Fruit fly (Drosophila melanogaster): ENCODE results near the gene Dim1.

Dim1 gene

DNA sequence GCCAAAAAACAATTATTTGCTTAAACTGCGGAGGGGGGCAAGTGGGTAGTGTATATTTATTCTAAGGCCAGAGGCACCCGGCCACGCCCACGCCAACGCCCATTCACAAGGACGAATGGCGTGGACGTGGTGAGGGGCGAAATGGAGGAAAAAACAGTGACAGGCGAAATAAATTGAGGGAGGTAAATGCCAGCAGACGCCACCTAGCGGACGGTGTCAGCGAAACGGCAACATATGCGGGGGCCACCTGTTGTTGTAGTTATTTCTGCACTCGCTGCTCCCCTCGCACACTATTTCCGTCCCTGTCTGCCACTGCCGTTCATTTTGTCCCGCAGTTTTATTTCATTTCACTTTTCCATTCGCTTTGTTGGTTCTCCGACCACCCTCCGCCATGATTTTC is 14.9 kb downstream of the Dim1 start (continued):
- TF ChIP-seq CG3407 (GFP tag; optimal IDR thresholded peaks at IDR 0.05) (no peak), tll (GFP tag; optimal IDR thresholded peaks at IDR 0.05) (no peak), CG17568 (GFP tag; optimal IDR thresholded peaks at IDR 0.05) (no peak), pan (optimal IDR thresholded peaks at IDR 0.05) (no peak), pan (GFP tag; optimal IDR thresholded peaks at IDR 0.05 in 1 of 2, IDR thresholded peaks at IDR 0.05 in 1 of 2) (peak in 1 of 2 experiments; percentile 31), Dp (GFP tag; optimal IDR thresholded peaks at IDR 0.05) (no peak), CG31388 (GFP tag; optimal IDR thresholded peaks at IDR 0.05) (no peak), vnd (GFP tag; IDR thresholded peaks at IDR 0.05; ENCODE audit: partially characterized antibody) (no peak), CG8290 (GFP tag; optimal IDR thresholded peaks at IDR 0.05) (no peak), CG8290 (tag; optimal IDR thresholded peaks at IDR 0.05) (no peak), Mad (GFP tag; optimal IDR thresholded peaks at IDR 0.05) (no peak), BEAF-32 (GFP tag; optimal IDR thresholded peaks at IDR 0.05) (no peak), gsb-n (tag; optimal IDR thresholded peaks at IDR 0.05) (no peak), CG15073 (GFP tag; optimal IDR thresholded peaks at IDR 0.05) (no peak), CG1024 (GFP tag; IDR thresholded peaks at IDR 0.05) (no peak), exex (tag; optimal IDR thresholded peaks at IDR 0.05) (no peak), Bgb (GFP tag; IDR thresholded peaks at IDR 0.05; ENCODE audit: partially characterized antibody) (no peak), ci (GFP tag; IDR thresholded peaks at IDR 0.05) (peak; percentile 52; the same call in 1 of the 3 replicates), Ssrp (tag; optimal IDR thresholded peaks at IDR 0.05) (no peak), nau (GFP tag; optimal IDR thresholded peaks at IDR 0.05) (no peak), CG7839 (tag; optimal IDR thresholded peaks at IDR 0.05) (no peak), Camta (GFP tag; optimal IDR thresholded peaks at IDR 0.05) (no peak), dimm (GFP tag; IDR thresholded peaks at IDR 0.05) (0 out of 2 replicates have a peak, but pooled peaks have one; percentile 33), CG11696 (GFP tag; IDR thresholded peaks at IDR 0.05) (no peak), NC2β (GFP tag; optimal IDR thresholded peaks at IDR 0.05) (no peak), CG14667 (GFP tag; IDR thresholded peaks at IDR 0.05) (peak; percentile 32; the same call in 1 of the 2 replicates), CG11085 (GFP tag; IDR thresholded peaks at IDR 0.05) (no peak), gt (GFP tag; IDR thresholded peaks at IDR 0.05) (no peak), Hand (GFP tag; optimal IDR thresholded peaks at IDR 0.05) (no peak), psq (GFP tag; optimal IDR thresholded peaks at IDR 0.05) (no peak), CG3726 (GFP tag; IDR thresholded peaks at IDR 0.05) (no peak), Elba2 (GFP tag; optimal IDR thresholded peaks at IDR 0.05) (no peak), pita (GFP tag; optimal IDR thresholded peaks at IDR 0.05) (no peak), vvl (GFP tag; IDR thresholded peaks at IDR 0.05) (peak; percentile 27; the same call in 1 of the 2 replicates), hb (GFP tag; IDR thresholded peaks at IDR 0.05; ENCODE audit: partially characterized antibody) (no peak), CG8281 (tag; optimal IDR thresholded peaks at IDR 0.05) (no peak), zen (tag; optimal IDR thresholded peaks at IDR 0.05) (no peak), tap (tag; optimal IDR thresholded peaks at IDR 0.05) (no peak), CG10366 (GFP tag; IDR thresholded peaks at IDR 0.05) (peak; percentile 38), wor (GFP tag; IDR thresholded peaks at IDR 0.05) (no peak), CG10462 (GFP tag; optimal IDR thresholded peaks at IDR 0.05) (no peak), ftz-f1 (GFP tag; optimal IDR thresholded peaks at IDR 0.05) (no peak), ro (GFP tag; IDR thresholded peaks at IDR 0.05) (no peak; the same call in 1 of the 2 replicates), CG13624 (GFP tag; optimal IDR thresholded peaks at IDR 0.05) (no peak), Lpt (GFP tag; optimal IDR thresholded peaks at IDR 0.05) (no peak), CG43689 (GFP tag; IDR thresholded peaks at IDR 0.05) (no peak), cad (GFP tag; optimal IDR thresholded peaks at IDR 0.05) (no peak), B-H2 (GFP tag; optimal IDR thresholded peaks at IDR 0.05) (no peak), sna (GFP tag; IDR thresholded peaks at IDR 0.05; ENCODE audit: partially characterized antibody) (no peak), Chrac-16 (GFP tag; optimal IDR thresholded peaks at IDR 0.05) (no peak), peb (GFP tag; IDR thresholded peaks at IDR 0.05) (no peak), CG31365 (tag; optimal IDR thresholded peaks at IDR 0.05) (no peak)

Data from whole organism, embryonic.